Worm (Caenorhabditis elegans): ENCODE measurements around the gene dpl-1.

Gene dpl-1

DNA sequence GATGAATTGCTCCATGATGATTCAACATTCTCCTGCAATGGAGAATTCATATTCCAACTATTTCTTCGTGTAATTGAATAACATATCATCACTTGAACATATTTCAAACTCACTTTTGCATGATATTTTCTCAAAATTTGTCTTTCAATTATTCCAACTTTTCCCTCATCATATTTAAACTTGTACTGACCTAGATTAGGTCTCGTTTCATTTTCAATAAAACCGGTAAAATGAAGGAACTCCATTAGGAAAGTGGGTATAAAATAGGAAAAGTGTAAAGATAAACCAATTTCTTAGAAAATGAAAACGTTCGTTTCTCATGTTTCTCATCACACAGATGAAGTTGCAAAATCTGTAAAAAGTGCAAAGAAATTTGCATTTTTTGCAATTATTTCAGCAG is 17.5 kb upstream of the dpl-1 start, which contains the start of gene col-78:
Gene col-78, plus strand, starts transcription at position 301 of the 400 bp plus-strand sequence.
- no peak for TF ChIP-seq ztf-29 (GFP tag; IDR thresholded peaks at IDR 0.05)
- TF ChIP-seq cog-1 (tag; optimal IDR thresholded peaks at IDR 0.05) = no peak
- no peak for TF ChIP-seq T22C8.4 (GFP tag; IDR thresholded peaks at IDR 0.05)
- TF ChIP-seq ztf-23 (GFP tag; IDR thresholded peaks at IDR 0.05) = no peak
- TF ChIP-seq tab-1 (GFP tag; IDR thresholded peaks at IDR 0.05) = no peak
- no peak for TF ChIP-seq klf-2 (GFP tag; conservative IDR thresholded peaks at IDR 0.05)

DNA sequence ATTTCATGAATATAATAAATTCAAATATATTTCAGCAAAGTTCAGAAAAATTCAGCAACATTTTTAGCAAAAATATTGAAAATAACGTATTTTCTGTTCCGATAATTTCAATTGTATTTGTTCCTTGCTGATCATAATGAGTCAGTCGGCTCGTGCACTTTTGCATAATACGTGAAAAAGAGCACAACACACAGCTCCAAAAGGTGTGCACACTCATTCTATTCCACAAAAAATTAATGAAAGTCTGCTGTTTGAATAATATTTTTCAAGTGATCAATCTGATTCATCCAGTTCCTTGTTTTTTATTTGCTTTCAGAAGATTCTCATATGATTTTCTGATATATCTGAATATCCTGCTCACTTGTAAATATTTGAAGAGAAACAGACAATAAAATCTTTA is 15.4 kb upstream of the dpl-1 start:
- TF ChIP-seq ztf-29 (GFP tag; IDR thresholded peaks at IDR 0.05) = no peak
- no peak for TF ChIP-seq ztf-23 (GFP tag; IDR thresholded peaks at IDR 0.05)
- no peak for TF ChIP-seq flt-1 (GFP tag; IDR thresholded peaks at IDR 0.05)
- TF ChIP-seq ref-1 (GFP tag; conservative IDR thresholded peaks at IDR 0.05) = no peak
- TF ChIP-seq tab-1 (GFP tag; IDR thresholded peaks at IDR 0.05) = no peak
- TF ChIP-seq med-1 (GFP tag; optimal IDR thresholded peaks at IDR 0.05; ENCODE audit: insufficient read depth) = no peak
- TF ChIP-seq cog-1 (tag; optimal IDR thresholded peaks at IDR 0.05) = no peak
- TF ChIP-seq T22C8.4 (GFP tag; IDR thresholded peaks at IDR 0.05) = no peak
- no peak for TF ChIP-seq klf-2 (GFP tag; conservative IDR thresholded peaks at IDR 0.05)

DNA sequence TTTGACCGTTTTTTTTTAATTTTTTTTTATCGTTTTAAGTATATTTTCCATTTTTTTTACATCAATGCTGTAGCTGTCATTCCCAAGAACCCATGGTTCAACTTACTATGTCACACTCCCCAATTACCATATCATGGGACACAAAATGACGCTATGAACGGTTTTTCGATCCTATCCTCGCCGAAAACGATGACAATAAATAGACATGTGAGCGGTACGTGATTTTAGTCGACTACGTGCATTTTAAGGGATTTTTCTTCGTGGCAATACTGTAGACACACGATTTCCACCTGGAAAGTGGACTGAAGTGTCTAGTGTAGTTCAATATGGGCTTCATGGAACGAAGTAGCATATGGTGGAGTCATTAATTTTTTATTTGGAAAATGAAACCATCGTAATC is 13.4 kb upstream of the dpl-1 start:
- TF ChIP-seq flt-1 (GFP tag; IDR thresholded peaks at IDR 0.05) = no peak
- TF ChIP-seq klf-2 (GFP tag; conservative IDR thresholded peaks at IDR 0.05) = no peak
- TF ChIP-seq ztf-23 (GFP tag; IDR thresholded peaks at IDR 0.05) = no peak
- TF ChIP-seq cog-1 (tag; optimal IDR thresholded peaks at IDR 0.05) = no peak
- TF ChIP-seq tab-1 (GFP tag; IDR thresholded peaks at IDR 0.05) = no peak
- no peak for TF ChIP-seq T22C8.4 (GFP tag; IDR thresholded peaks at IDR 0.05)
- TF ChIP-seq ztf-29 (GFP tag; IDR thresholded peaks at IDR 0.05) = no peak
- no peak for TF ChIP-seq med-1 (GFP tag; optimal IDR thresholded peaks at IDR 0.05; ENCODE audit: insufficient read depth)
- no peak for TF ChIP-seq ref-1 (GFP tag; conservative IDR thresholded peaks at IDR 0.05)

DNA sequence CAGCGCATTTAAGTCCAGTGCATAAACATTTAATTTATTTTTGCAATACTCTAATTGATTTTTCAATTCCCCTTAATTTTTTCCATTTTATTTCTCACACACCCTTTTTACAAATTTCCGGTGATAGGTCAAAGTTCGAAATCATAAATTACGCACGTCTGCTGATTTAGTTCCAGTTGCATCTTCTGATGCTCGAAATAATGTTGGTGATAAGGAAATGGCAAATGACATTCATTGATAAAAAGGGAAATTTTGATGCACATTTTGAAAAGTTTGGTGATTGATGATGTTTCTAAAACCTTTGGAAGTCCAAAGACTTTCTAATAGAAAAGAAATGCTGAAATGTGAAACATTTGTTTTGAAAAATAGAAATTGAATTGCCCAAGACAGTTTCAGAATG is 12.6 kb upstream of the dpl-1 start:
- TF ChIP-seq ztf-23 (GFP tag; IDR thresholded peaks at IDR 0.05) (no peak), klf-2 (GFP tag; conservative IDR thresholded peaks at IDR 0.05) (no peak), tab-1 (GFP tag; IDR thresholded peaks at IDR 0.05) (no peak), flt-1 (GFP tag; IDR thresholded peaks at IDR 0.05) (no peak), ref-1 (GFP tag; conservative IDR thresholded peaks at IDR 0.05) (no peak), T22C8.4 (GFP tag; IDR thresholded peaks at IDR 0.05) (no peak), ztf-29 (GFP tag; IDR thresholded peaks at IDR 0.05) (no peak), cog-1 (tag; optimal IDR thresholded peaks at IDR 0.05) (no peak), med-1 (GFP tag; optimal IDR thresholded peaks at IDR 0.05; ENCODE audit: insufficient read depth) (no peak)

DNA sequence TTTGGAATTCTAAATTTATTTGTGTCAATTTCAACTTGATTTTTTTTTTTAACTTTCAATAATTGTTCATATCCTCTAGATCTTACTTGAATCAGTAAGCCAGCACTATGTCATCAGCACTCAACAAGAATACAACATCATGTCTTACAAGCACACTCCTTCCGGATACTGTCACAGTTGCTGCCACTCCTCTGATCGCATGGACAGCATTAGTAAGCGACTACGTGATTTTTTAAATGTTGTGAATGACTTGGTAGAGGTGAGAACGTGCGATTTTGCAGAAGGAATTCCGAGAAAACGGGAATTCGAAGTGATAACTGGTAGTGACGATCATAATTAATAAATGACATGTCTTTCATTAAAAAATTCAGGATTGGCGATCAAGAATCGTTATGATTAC is 11.7 kb upstream of the dpl-1 start, which contains the start of gene oac-54:
Gene oac-54, plus strand, starts transcription at position 83 of the 400 bp plus-strand sequence.
- TF ChIP-seq ztf-29 (GFP tag; IDR thresholded peaks at IDR 0.05) = no peak
- TF ChIP-seq cog-1 (tag; optimal IDR thresholded peaks at IDR 0.05) = no peak
- TF ChIP-seq ztf-23 (GFP tag; IDR thresholded peaks at IDR 0.05) = no peak
- no peak for TF ChIP-seq klf-2 (GFP tag; conservative IDR thresholded peaks at IDR 0.05)
- TF ChIP-seq flt-1 (GFP tag; IDR thresholded peaks at IDR 0.05) = no peak
- TF ChIP-seq T22C8.4 (GFP tag; IDR thresholded peaks at IDR 0.05) = no peak
- TF ChIP-seq ref-1 (GFP tag; conservative IDR thresholded peaks at IDR 0.05) = no peak
- no peak for TF ChIP-seq tab-1 (GFP tag; IDR thresholded peaks at IDR 0.05)
- no peak for TF ChIP-seq med-1 (GFP tag; optimal IDR thresholded peaks at IDR 0.05; ENCODE audit: insufficient read depth)

DNA sequence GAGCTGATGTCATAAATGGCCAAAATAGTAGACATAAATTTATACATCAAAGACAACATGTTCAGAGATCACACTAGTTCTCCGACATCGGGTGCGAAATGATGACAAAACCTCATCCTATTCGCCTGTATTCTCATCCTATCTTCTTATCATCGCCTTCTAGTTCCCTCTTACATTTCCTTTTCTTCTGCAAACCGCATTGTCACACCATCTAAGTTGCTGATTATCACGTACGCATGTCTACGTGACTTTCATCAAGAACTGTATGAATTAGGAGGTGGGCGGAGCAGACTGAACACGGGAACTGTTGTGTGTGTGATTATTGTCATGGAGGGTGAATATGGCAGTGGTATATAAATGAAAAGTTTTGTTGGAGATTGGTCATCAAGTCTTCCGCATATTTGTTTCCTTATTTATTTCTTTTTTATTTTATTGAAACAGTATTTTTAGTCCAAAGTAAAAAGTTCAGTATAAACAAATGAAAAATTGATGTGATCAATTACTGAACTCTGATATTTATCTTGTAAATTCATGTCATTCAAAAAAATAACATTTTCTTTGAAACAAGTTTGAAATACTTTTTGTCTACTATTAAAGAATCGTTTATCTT is 9.4 kb upstream of the dpl-1 start:
- no peak for TF ChIP-seq ref-1 (GFP tag; conservative IDR thresholded peaks at IDR 0.05)
- TF ChIP-seq T22C8.4 (GFP tag; IDR thresholded peaks at IDR 0.05) = no peak
- TF ChIP-seq ztf-23 (GFP tag; IDR thresholded peaks at IDR 0.05) = no peak
- TF ChIP-seq flt-1 (GFP tag; IDR thresholded peaks at IDR 0.05) = no peak
- no peak for TF ChIP-seq ztf-29 (GFP tag; IDR thresholded peaks at IDR 0.05)
- TF ChIP-seq cog-1 (tag; optimal IDR thresholded peaks at IDR 0.05) = no peak
- no peak for TF ChIP-seq med-1 (GFP tag; optimal IDR thresholded peaks at IDR 0.05; ENCODE audit: insufficient read depth)
- no peak for TF ChIP-seq tab-1 (GFP tag; IDR thresholded peaks at IDR 0.05)
- TF ChIP-seq klf-2 (GFP tag; conservative IDR thresholded peaks at IDR 0.05) = no peak

DNA sequence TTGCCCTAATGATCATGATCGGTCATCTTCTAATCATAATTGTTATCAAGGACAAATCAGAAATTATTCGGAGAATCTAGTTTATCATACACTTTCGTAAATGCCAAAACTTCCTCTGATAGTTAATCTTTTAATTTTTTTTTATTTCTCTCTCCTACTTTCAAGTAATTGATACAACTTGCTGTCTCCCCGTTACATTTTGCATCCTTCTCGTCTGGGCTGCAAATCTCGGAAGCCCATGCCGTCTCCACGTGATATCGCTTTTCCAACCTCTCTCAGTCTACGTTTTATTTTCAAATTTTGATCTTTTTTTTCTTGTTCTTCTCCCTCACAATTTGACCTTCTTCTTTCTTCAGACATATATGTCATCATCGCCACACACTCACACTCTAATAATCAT is 8.7 kb upstream of the dpl-1 start, which contains the start of gene rhy-1:
Gene rhy-1, plus strand, starts transcription at position 357 of the 400 bp plus-strand sequence.
- no peak for TF ChIP-seq ref-1 (GFP tag; conservative IDR thresholded peaks at IDR 0.05)
- no peak for TF ChIP-seq med-1 (GFP tag; optimal IDR thresholded peaks at IDR 0.05; ENCODE audit: insufficient read depth)
- no peak for TF ChIP-seq cog-1 (tag; optimal IDR thresholded peaks at IDR 0.05)
- TF ChIP-seq ztf-23 (GFP tag; IDR thresholded peaks at IDR 0.05) = no peak
- TF ChIP-seq klf-2 (GFP tag; conservative IDR thresholded peaks at IDR 0.05) = no peak

DNA sequence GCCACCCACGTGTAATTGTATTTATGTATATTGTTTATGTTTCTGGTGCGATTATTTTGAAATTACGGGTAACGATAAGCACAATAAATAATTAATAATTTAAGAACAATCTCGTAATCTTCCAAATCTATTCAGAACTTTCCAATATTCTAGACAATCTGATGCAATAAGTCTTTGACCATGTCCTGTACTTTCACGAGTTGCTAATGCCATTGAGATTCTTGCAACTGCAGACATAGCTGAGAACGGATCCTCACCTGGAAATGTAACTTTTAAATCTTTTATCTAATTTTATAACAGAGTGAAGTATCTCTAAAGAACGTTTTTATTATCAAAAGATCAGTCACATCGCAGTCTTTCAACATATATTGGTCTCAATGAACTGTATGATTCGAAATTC is 6.4 kb upstream of the dpl-1 start:
- TF ChIP-seq T22C8.4 (GFP tag; IDR thresholded peaks at IDR 0.05) (no peak), ztf-23 (GFP tag; IDR thresholded peaks at IDR 0.05) (no peak), ref-1 (GFP tag; conservative IDR thresholded peaks at IDR 0.05) (no peak), med-1 (GFP tag; optimal IDR thresholded peaks at IDR 0.05; ENCODE audit: insufficient read depth) (no peak), cog-1 (tag; optimal IDR thresholded peaks at IDR 0.05) (no peak), klf-2 (GFP tag; conservative IDR thresholded peaks at IDR 0.05) (no peak), flt-1 (GFP tag; IDR thresholded peaks at IDR 0.05) (no peak), ztf-29 (GFP tag; IDR thresholded peaks at IDR 0.05) (no peak), tab-1 (GFP tag; IDR thresholded peaks at IDR 0.05) (no peak)

DNA sequence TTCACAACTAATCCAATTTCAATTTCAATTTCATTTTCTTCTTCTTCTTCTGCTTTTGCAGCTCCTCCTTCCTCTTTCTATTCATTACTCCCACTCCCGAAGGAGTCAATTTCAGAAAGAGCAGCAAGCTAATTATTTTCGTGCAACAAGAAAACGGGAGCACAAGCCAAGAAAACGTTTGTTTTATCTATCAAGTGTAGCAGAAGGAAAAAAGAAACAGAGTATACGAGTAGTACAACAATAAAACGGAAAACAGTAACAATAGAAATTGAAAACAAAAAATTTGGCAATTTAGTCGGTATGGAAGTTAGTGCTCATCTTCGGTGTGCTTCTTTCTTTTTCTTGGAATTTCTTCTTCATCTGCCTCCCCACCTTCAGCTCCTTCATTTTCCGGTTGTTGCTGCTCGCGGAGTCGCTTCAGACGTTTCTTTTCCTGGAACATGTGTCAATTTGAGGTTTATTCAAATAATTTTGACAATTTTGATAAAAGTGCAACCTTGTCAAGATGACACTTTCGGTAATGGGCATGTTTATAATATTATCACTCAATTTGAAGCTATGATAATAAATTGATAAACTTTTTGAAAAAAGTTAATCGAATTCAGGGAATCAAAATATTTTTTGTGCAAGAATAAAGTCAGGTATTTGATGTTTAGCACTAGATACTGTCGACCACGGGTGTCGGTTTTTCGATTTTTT is 3.8 kb upstream of the dpl-1 start, which contains the start of gene W07A12.8:
Gene W07A12.8, minus strand, starts transcription at position 51 of the 699 bp plus-strand sequence.
- TF ChIP-seq T22C8.4 (GFP tag; IDR thresholded peaks at IDR 0.05) = no peak
- no peak for TF ChIP-seq med-1 (GFP tag; optimal IDR thresholded peaks at IDR 0.05; ENCODE audit: insufficient read depth)
- TF ChIP-seq ztf-29 (GFP tag; IDR thresholded peaks at IDR 0.05) = no peak
- TF ChIP-seq flt-1 (GFP tag; IDR thresholded peaks at IDR 0.05) = 0 out of 2 replicates have a peak, but pooled peaks have one; percentile 5
- no peak for TF ChIP-seq tab-1 (GFP tag; IDR thresholded peaks at IDR 0.05)

Measured in whole organism, midembryonic.